Worm (Caenorhabditis elegans): ENCODE results near the gene cutl-15.

cutl-15 gene

DNA sequence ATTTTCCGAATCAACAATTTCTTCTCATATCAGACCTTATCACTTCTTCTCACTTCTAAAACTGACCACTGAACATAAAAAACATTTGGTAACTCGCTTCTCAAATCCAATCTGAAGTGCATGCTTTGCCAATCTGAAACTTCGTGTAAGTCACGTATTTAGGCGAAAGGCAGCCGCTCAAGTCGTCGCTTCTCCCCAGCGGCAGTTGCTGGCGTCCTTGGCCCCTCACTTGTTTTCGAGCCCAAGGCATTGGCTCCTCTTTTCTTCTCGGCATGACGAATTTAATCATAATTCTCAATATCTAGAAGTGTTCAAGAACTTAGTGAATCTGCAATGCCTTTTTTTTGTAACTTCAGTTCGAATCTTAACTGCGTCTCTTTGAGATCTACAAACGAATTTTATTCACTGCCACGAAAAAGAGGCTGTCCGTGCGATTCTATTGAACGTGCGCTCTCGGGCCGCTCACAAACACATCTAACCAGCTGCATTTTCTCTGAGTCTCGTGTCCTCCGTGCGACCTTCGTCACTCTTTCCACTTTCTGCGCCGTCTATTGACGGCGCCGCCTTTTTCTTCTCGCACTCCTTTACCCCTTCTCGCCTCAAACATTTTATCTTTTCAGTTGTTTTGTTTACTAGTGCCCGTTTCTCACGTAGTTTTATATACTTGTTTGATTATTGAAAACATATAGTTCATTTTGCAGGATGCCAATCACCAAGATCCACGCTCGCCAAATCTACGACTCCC is 15.9 kb downstream of the cutl-15 start:
- TF ChIP-seq sdc-2 (tag; optimal IDR thresholded peaks at IDR 0.05) (peak; percentile 9), unc-42 (tag; optimal IDR thresholded peaks at IDR 0.05) (peak; percentile 29), tbx-2 (tag; optimal IDR thresholded peaks at IDR 0.05) (no peak), ceh-45 (GFP tag; IDR thresholded peaks at IDR 0.05) (no peak), ceh-18 (tag; optimal IDR thresholded peaks at IDR 0.05) (peak; percentile 11), ceh-34 (tag; optimal IDR thresholded peaks at IDR 0.05) (no peak), hlh-30 (tag; optimal IDR thresholded peaks at IDR 0.05; ENCODE audit: insufficient read depth) (no peak), sox-4 (tag; optimal IDR thresholded peaks at IDR 0.05) (no peak), C08G9.2 (tag; optimal IDR thresholded peaks at IDR 0.05) (no peak), rnt-1 (tag; optimal IDR thresholded peaks at IDR 0.05) (no peak)

DNA sequence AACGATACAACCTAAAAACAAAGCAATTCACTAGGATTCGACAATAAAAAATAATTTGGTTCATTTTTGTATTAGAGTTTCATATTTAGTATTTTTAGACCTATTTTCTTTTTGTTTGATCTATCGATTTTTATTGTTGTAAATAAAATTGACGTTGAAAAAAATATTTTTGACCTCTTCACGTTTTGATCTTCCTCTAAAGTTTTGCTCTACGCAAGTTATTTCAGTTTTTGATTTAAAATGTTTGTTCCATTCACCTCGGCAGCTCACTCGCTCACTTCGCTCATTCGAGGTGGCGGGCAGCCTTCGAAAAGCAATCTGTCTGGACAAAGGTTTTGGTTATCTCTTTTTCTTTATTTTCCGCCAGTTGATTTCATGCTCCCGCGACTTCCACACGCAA is 16.7 kb downstream of the cutl-15 start, which contains the start of gene enol-1:
Gene enol-1 (plus strand): TSS at position 235 of the 400 bp plus-strand sequence.
- TF ChIP-seq nhr-11 (tag; optimal IDR thresholded peaks at IDR 0.05) = no peak
- no peak for TF ChIP-seq madf-2 (tag; optimal IDR thresholded peaks at IDR 0.05)
- TF ChIP-seq eyg-1 (tag; optimal IDR thresholded peaks at IDR 0.05) = no peak
- TF ChIP-seq unc-3 (GFP tag; conservative IDR thresholded peaks at IDR 0.05) = no peak
- no peak for TF ChIP-seq unc-3 (tag; optimal IDR thresholded peaks at IDR 0.05)
- no peak for TF ChIP-seq pqm-1 (tag; optimal IDR thresholded peaks at IDR 0.05)
- TF ChIP-seq mec-3 (tag; optimal IDR thresholded peaks at IDR 0.05; ENCODE audit: borderline replicate concordance) = no peak
- TF ChIP-seq sox-2 (GFP tag; IDR thresholded peaks at IDR 0.05) = no peak
- no peak for TF ChIP-seq hlh-13 (GFP tag; optimal IDR thresholded peaks at IDR 0.05)
- TF ChIP-seq syd-9 (tag; optimal IDR thresholded peaks at IDR 0.05) = no peak
- TF ChIP-seq dmd-4 (tag; optimal IDR thresholded peaks at IDR 0.05; ENCODE audit: borderline replicate concordance) = no peak

DNA sequence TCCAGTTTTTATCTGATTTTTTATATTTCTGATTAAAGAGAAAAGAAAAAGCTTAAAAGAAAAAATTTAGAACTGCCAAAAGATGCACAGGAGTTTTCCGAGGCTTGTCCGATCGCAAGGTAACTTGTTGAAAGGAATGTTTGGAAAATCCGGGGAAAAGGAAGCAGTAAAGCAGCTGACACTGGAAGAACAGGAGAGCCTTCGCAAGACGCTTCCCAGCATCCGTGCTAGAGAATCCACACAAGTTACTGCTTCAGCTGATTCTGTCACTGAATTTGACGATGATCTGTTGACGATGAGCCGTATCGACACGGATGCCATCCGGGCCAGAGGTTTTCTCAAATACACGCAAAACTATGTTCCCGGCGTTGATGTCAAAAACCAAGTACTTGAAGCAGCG is 17.7 kb downstream of the cutl-15 start, which contains the start of gene mrpl-50:
Gene mrpl-50 (plus strand): TSS at position 71 of the 400 bp plus-strand sequence.
- TF ChIP-seq che-1 (tag; optimal IDR thresholded peaks at IDR 0.05) (no peak), K09A11.1 (tag; optimal IDR thresholded peaks at IDR 0.05; ENCODE audit: insufficient read depth) (no peak)

DNA sequence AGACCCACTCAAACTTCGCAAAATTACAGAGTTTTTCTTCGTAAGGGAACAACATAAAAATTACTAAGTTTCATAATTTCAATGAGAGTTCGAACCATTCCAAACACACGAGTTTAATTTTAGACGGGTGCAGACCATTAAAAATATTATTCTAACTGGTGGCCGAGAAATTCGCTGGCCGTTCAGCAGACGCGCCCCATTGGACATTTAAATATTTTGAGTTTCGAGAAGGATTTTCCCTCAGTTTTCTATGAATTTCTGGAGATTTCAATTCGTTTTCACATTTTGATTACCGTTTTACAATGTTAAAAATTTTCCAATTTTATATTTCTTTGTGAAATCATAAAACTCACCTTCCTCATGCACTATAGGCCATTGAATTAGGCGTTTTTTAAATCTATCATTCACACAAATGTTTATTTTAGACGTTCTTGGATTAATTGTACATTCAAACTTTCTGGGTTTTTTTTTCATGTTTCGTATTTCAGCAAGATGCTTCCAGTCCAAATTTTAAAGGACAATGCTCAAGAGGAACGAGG is 20.2 kb downstream of the cutl-15 start, which contains the start of gene cct-2:
Gene cct-2 (plus strand): TSS at position 489 of the 539 bp plus-strand sequence.
- TF ChIP-seq rnt-1 (tag; optimal IDR thresholded peaks at IDR 0.05) (peak; percentile 38), tbx-2 (tag; optimal IDR thresholded peaks at IDR 0.05) (peak; percentile 63), ttx-3 (tag; optimal IDR thresholded peaks at IDR 0.05) (no peak), eyg-1 (tag; optimal IDR thresholded peaks at IDR 0.05) (no peak), ceh-2 (tag; optimal IDR thresholded peaks at IDR 0.05) (peak; percentile 46), fkh-6 (tag; optimal IDR thresholded peaks at IDR 0.05) (peak; percentile 26), ceh-34 (tag; optimal IDR thresholded peaks at IDR 0.05) (peak; percentile 20), ets-4 (tag; optimal IDR thresholded peaks at IDR 0.05) (peak; percentile 59), ceh-31 (tag; optimal IDR thresholded peaks at IDR 0.05) (peak; percentile 86), ztf-16 (tag; optimal IDR thresholded peaks at IDR 0.05) (peak; percentile 2), pqm-1 (tag; optimal IDR thresholded peaks at IDR 0.05) (no peak), tbx-7 (tag; optimal IDR thresholded peaks at IDR 0.05) (peak; percentile 70), ceh-18 (tag; optimal IDR thresholded peaks at IDR 0.05) (peak; percentile 35), elt-4 (tag; optimal IDR thresholded peaks at IDR 0.05) (no peak), odd-2 (tag; optimal IDR thresholded peaks at IDR 0.05) (no peak), C08G9.2 (tag; optimal IDR thresholded peaks at IDR 0.05) (peak; percentile 70), unc-42 (tag; optimal IDR thresholded peaks at IDR 0.05) (peak; percentile 14), elt-2 (tag; optimal IDR thresholded peaks at IDR 0.05) (peak; percentile 17), hlh-13 (GFP tag; optimal IDR thresholded peaks at IDR 0.05) (no peak)

Measured in whole organism, late embryonic.